Fruit fly (Drosophila melanogaster): ENCODE measurements around the gene Mrm2.
A peak's percentile ranks its signal among the peaks of the same experiment; 100 is the strongest.

Mrm2 gene

DNA sequence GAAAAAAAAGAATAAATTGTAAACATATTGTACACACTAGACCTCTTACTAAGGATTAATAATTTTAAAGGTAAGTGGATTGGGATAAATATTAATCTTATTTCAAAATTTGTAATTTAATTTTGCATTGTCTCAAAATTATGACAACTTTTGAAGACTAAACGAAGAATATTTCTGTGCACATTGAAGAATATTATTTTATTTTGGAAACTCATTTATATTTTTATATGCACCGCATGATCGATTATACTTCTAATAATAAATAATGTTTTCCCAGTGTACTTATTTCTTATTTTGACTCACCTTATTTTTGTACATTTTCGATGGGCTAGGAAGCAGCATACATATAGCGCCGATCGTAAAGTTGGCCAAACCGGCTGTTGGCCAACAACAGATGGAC is 17.5 kb upstream of the Mrm2 start:
- TF ChIP-seq CG14711 (tag; optimal IDR thresholded peaks at IDR 0.05), result no peak
- TF ChIP-seq CG1620 (GFP tag; optimal IDR thresholded peaks at IDR 0.05), result no peak
- TF ChIP-seq Hr96 (GFP tag; optimal IDR thresholded peaks at IDR 0.05), result no peak
- TF ChIP-seq CG7101 (tag; optimal IDR thresholded peaks at IDR 0.05), result no peak
- no peak for TF ChIP-seq bab1 (GFP tag; optimal IDR thresholded peaks at IDR 0.05)
- no peak for TF ChIP-seq cnc (optimal IDR thresholded peaks at IDR 0.05)
- TF ChIP-seq toe (GFP tag; optimal IDR thresholded peaks at IDR 0.05), result no peak
- TF ChIP-seq cic (GFP tag; optimal IDR thresholded peaks at IDR 0.05), result no peak
- TF ChIP-seq pad (GFP tag; optimal IDR thresholded peaks at IDR 0.05), result no peak
- no peak for TF ChIP-seq Crg-1 (GFP tag; optimal IDR thresholded peaks at IDR 0.05)
- TF ChIP-seq ovo (GFP tag; optimal IDR thresholded peaks at IDR 0.05), result no peak

DNA sequence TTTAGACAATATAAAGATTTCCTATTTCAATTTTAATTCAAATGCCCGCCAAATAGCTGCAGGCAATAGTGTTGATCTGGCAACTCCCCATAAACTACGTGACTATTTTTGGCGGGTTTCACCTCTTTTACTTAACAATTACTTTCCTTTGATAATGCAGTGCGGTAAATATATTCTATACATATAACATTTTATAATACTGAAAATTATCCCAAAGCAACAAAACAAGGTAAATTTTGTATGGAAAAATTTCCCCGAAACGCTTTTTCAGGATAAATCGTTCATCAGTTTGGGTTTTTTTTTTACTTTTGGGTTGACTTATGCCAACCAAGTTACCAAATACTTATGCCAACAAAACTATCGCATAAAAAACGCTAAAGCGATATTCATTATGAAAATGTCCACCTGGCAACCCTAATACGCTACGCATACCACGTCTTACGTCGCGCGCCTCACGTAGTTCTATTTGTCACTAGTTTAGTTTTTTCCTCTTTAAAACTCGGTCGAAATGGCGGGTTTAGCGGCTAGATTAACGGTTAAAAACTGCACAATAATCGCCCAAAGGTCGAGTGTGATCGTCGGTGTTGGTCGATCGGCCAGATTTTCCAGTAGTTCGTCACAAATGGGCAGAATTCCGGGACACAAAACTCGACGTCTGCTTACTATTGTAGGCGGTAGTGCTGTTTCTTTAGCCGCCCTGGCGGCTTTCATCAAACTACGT is 14.4 kb upstream of the Mrm2 start, which contains the start of gene MICU3:
Gene MICU3, plus strand, starts transcription at position 442 of the 721 bp plus-strand sequence.
- TF ChIP-seq CG5204 (GFP tag; optimal IDR thresholded peaks at IDR 0.05) (peak; percentile 65), CG7045 (GFP tag; optimal IDR thresholded peaks at IDR 0.05) (peak; percentile 39), Crg-1 (GFP tag; optimal IDR thresholded peaks at IDR 0.05) (peak; percentile 38), cic (GFP tag; optimal IDR thresholded peaks at IDR 0.05) (no peak), Mnt (GFP tag; optimal IDR thresholded peaks at IDR 0.05) (peak; percentile 35), CG1620 (GFP tag; optimal IDR thresholded peaks at IDR 0.05) (peak; percentile 68), CG11617 (GFP tag; optimal IDR thresholded peaks at IDR 0.05) (peak; percentile 47), CG7101 (tag; optimal IDR thresholded peaks at IDR 0.05) (peak; percentile 26), CG14711 (tag; optimal IDR thresholded peaks at IDR 0.05) (peak; percentile 87), CG33017 (tag; optimal IDR thresholded peaks at IDR 0.05) (no peak), ovo (GFP tag; optimal IDR thresholded peaks at IDR 0.05) (peak; percentile 1), pad (GFP tag; optimal IDR thresholded peaks at IDR 0.05) (peak; percentile 16), tj (GFP tag; optimal IDR thresholded peaks at IDR 0.05) (no peak), toe (GFP tag; optimal IDR thresholded peaks at IDR 0.05) (peak; percentile 76), CG12768 (GFP tag; optimal IDR thresholded peaks at IDR 0.05) (peak; percentile 43), Clk (GFP tag; optimal IDR thresholded peaks at IDR 0.05) (peak; percentile 54), Hr96 (GFP tag; optimal IDR thresholded peaks at IDR 0.05) (peak; percentile 76), kay (GFP tag; ENCODE audit: borderline replicate concordance) (no peak), bab1 (GFP tag; optimal IDR thresholded peaks at IDR 0.05) (peak; percentile 21), cnc (optimal IDR thresholded peaks at IDR 0.05) (no peak)

DNA sequence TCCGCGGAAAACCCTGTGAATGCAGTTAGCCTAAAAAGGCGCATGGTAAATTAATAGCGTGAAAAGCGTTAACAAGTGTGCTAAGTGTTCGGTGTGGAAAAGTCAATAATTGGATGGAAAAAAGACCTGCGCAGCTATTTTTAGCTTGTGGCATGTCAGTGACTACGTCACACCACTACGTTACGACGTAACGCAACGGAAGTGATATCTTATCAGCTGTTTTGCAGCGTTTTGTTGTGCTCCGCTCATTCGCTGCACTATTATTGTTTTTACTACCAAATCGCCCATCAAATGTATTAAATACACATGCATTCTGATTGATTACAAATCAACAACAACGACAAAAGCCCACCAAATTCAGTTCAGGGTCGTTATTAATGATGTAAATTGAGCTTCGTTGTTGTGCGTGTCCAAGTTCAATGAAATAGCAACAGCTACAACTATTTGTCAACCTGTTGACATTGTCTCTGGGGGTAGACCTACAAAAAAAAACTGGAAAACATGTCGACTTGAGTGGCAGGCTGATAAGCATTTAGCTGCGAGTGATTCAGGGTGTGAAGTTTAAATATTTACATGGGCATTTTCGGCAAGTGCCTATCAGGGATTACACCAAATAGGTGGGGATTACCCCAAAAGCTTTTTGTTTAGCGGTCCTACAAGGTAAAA is 13.7 kb upstream of the Mrm2 start:
- no peak for TF ChIP-seq CG14711 (tag; optimal IDR thresholded peaks at IDR 0.05)
- no peak for TF ChIP-seq Mnt (GFP tag; optimal IDR thresholded peaks at IDR 0.05)
- no peak for TF ChIP-seq kay (GFP tag; ENCODE audit: borderline replicate concordance)
- no peak for TF ChIP-seq cnc (optimal IDR thresholded peaks at IDR 0.05)
- TF ChIP-seq CG7101 (tag; optimal IDR thresholded peaks at IDR 0.05), result no peak
- no peak for TF ChIP-seq CG11617 (GFP tag; optimal IDR thresholded peaks at IDR 0.05)
- TF ChIP-seq Crg-1 (GFP tag; optimal IDR thresholded peaks at IDR 0.05), result peak; percentile 17
- peak; percentile 66 for TF ChIP-seq cic (GFP tag; optimal IDR thresholded peaks at IDR 0.05)

DNA sequence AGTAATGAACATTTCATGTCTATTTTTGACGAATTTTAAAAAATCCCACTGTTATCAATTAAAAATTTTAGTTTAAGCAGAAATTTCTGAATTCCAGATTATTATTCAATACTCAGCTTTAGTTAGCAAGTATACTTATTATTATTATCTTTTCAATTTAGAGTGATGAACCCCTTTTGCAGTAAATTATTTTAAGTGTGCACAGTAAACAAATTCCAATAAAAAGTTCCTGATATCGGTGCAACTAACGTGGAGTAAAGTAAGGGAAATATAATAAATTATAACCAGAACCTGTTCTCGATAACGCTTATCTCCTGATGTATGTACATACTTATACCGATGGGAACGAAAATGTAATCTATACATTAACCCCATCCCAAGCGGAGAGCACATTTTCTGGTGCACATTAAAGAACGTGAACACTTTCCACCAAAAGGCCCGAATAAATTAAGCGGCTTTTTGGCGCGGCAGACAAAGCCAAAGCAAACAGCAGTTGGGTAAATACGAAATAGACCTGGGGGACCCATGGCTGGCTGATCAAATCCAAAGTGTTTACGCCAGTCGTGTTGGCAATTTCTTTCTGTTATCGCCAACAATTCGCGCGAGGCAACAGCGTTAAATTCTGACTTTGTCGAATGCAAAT is 3.3 kb upstream of the Mrm2 start:
- TF ChIP-seq CG1620 (GFP tag; optimal IDR thresholded peaks at IDR 0.05), result peak; percentile 47
- peak; percentile 73 for TF ChIP-seq Crg-1 (GFP tag; optimal IDR thresholded peaks at IDR 0.05)
- TF ChIP-seq pad (GFP tag; optimal IDR thresholded peaks at IDR 0.05), result peak; percentile 44
- TF ChIP-seq CG11617 (GFP tag; optimal IDR thresholded peaks at IDR 0.05), result peak; percentile 39
- peak; percentile 10 for TF ChIP-seq CG14711 (tag; optimal IDR thresholded peaks at IDR 0.05)
- TF ChIP-seq Mnt (GFP tag; optimal IDR thresholded peaks at IDR 0.05), result peak; percentile 47
- TF ChIP-seq Clk (GFP tag; optimal IDR thresholded peaks at IDR 0.05), result no peak
- peak; percentile 62 for TF ChIP-seq CG33017 (tag; optimal IDR thresholded peaks at IDR 0.05)
- peak; percentile 15 for TF ChIP-seq Hr96 (GFP tag; optimal IDR thresholded peaks at IDR 0.05)
- peak; percentile 52 for TF ChIP-seq CG12768 (GFP tag; optimal IDR thresholded peaks at IDR 0.05)
- TF ChIP-seq toe (GFP tag; optimal IDR thresholded peaks at IDR 0.05), result peak; percentile 42
- TF ChIP-seq kay (GFP tag; ENCODE audit: borderline replicate concordance), result no peak
- no peak for TF ChIP-seq CG5204 (GFP tag; optimal IDR thresholded peaks at IDR 0.05)
- TF ChIP-seq bab1 (GFP tag; optimal IDR thresholded peaks at IDR 0.05), result no peak
- TF ChIP-seq CG7101 (tag; optimal IDR thresholded peaks at IDR 0.05), result peak; percentile 25
- peak; percentile 28 for TF ChIP-seq ovo (GFP tag; optimal IDR thresholded peaks at IDR 0.05)
- peak; percentile 25 for TF ChIP-seq tj (GFP tag; optimal IDR thresholded peaks at IDR 0.05)
- TF ChIP-seq cnc (optimal IDR thresholded peaks at IDR 0.05), result no peak
- peak; percentile 48 for TF ChIP-seq CG7045 (GFP tag; optimal IDR thresholded peaks at IDR 0.05)
- peak; percentile 92 for TF ChIP-seq cic (GFP tag; optimal IDR thresholded peaks at IDR 0.05)

DNA sequence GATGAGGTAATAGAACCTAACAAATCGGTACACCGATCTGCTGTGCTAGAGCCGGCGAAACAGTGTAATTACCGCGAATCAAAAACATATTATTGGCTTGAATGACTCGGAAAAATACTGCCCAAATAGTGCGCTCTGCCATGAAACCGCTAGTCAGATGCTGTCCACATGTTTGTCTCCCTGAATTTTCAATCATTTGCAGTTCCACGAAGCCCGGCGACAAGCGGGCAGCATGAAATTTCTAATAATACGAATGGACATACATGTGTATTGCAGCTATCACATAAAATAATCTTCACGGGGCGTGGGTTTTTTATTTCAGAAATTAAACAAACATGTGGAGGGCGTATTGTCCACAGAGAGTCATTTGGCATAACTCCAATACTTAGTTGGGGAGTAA is 2.5 kb upstream of the Mrm2 start:
- TF ChIP-seq cnc (optimal IDR thresholded peaks at IDR 0.05) (peak in 1 of 2 experiments; percentile 4), CG12768 (GFP tag; optimal IDR thresholded peaks at IDR 0.05) (no peak), CG7101 (tag; optimal IDR thresholded peaks at IDR 0.05) (no peak), ovo (GFP tag; optimal IDR thresholded peaks at IDR 0.05) (no peak), CG1620 (GFP tag; optimal IDR thresholded peaks at IDR 0.05) (no peak)

Data from whole organism, adult.